Fruit fly (Drosophila melanogaster) whole organism, embryonic: ENCODE data around the gene CG13898.

Experiments used
- C15 ChIP-seq: fragments of 200-800 bp; sonication (Bioruptor generic); IDR thresholded peaks from 3 replicates; pipeline ENCODE4 v1.3.6; 2022; ENCODE audit warnings: missing biosample characterization, missing genetic modification characterization
- CG11504 ChIP-seq: fragments of 200-800 bp; sonication (Bioruptor generic); optimal IDR thresholded peaks from 3 replicates; lab custom pipeline; 2019; ENCODE audit warnings: missing biosample characterization, mild to moderate bottlenecking, missing genetic modification characterization, moderate library complexity
- CG11695 ChIP-seq: fragments of 200-800 bp; sonication (Bioruptor generic); IDR thresholded peaks from 3 replicates; pipeline ENCODE4 v1.3.6; 2022; ENCODE audit warnings: missing biosample characterization, missing genetic modification characterization
- CG11696 ChIP-seq: fragments of 200-800 bp; sonication (Bioruptor generic); IDR thresholded peaks from 2 replicates; pipeline ENCODE4 v1.3.6; 2022; ENCODE audit warnings: missing biosample characterization, missing genetic modification characterization
- CG12942 ChIP-seq: fragments of 200-800 bp; sonication (Bioruptor generic); optimal IDR thresholded peaks from 3 replicates; lab custom pipeline; 2016; ENCODE audit warnings: missing biosample characterization, missing genetic modification characterization
- CG13424 ChIP-seq: fragments of 200-800 bp; sonication (Bioruptor generic); optimal IDR thresholded peaks from 2 replicates; lab custom pipeline; 2019; ENCODE audit warnings: missing biosample characterization, mild to moderate bottlenecking, missing genetic modification characterization, moderate library complexity
- CG13894 ChIP-seq: fragments of 200-800 bp; sonication (Bioruptor generic); optimal IDR thresholded peaks from 3 replicates; lab custom pipeline; 2018; ENCODE audit warnings: missing biosample characterization, mild to moderate bottlenecking, missing genetic modification characterization, moderate library complexity
- CG15514 ChIP-seq: fragments of 200-800 bp; sonication (Bioruptor generic); optimal IDR thresholded peaks from 3 replicates; lab custom pipeline; 2017; ENCODE audit warnings: missing biosample characterization, missing genetic modification characterization, mild to moderate bottlenecking, moderate library complexity, missing genetic modification reagents
- CG18262 ChIP-seq: fragments of 200-800 bp; optimal IDR thresholded peaks from 3 replicates; lab custom pipeline; 2019; ENCODE audit warnings: missing biosample characterization, mild to moderate bottlenecking, missing genetic modification characterization, moderate library complexity
- CG1832 ChIP-seq: fragments of 200-800 bp; sonication (Bioruptor generic); optimal IDR thresholded peaks from 2 replicates; lab custom pipeline; 2017; ENCODE audit warnings: missing biosample characterization, mild to moderate bottlenecking, missing genetic modification characterization, inconsistent platforms
- CG18619 ChIP-seq: fragments of 200-800 bp; sonication (Bioruptor generic); optimal IDR thresholded peaks from 3 replicates; lab custom pipeline; 2017; ENCODE audit warnings: missing biosample characterization, mild to moderate bottlenecking, missing genetic modification characterization
- CG2678 ChIP-seq: fragments of 200-800 bp; sonication (Bioruptor generic); optimal IDR thresholded peaks from 3 replicates; lab custom pipeline; 2019; ENCODE audit warnings: missing biosample characterization, mild to moderate bottlenecking, missing genetic modification characterization, moderate library complexity
- CG32532 ChIP-seq: fragments of 200-800 bp; sonication (Bioruptor generic); IDR thresholded peaks from 2 replicates; pipeline ENCODE4 v1.3.6; 2022; ENCODE audit warnings: missing biosample characterization, missing genetic modification characterization
- CG33557 ChIP-seq: fragments of 200-800 bp; sonication (Bioruptor generic); optimal IDR thresholded peaks from 2 replicates; lab custom pipeline; 2019; ENCODE audit warnings: missing biosample characterization, mild to moderate bottlenecking, missing genetic modification characterization, moderate library complexity
- CG3407 ChIP-seq: fragments of 200-800 bp; sonication (Bioruptor generic); optimal IDR thresholded peaks from 2 replicates; lab custom pipeline; 2018; ENCODE audit warnings: missing biosample characterization, mild to moderate bottlenecking, missing genetic modification characterization
- CG6254 ChIP-seq: fragments of 200-800 bp; sonication (Bioruptor generic); optimal IDR thresholded peaks from 3 replicates; lab custom pipeline; 2017; ENCODE audit warnings: mild to moderate bottlenecking, missing biosample characterization, missing genetic modification reagents, missing genetic modification characterization
- CG7839 ChIP-seq: fragments of 200-800 bp; sonication (Bioruptor generic); optimal IDR thresholded peaks from 3 replicates; lab custom pipeline; 2018; ENCODE audit warnings: missing biosample characterization, mild to moderate bottlenecking, missing genetic modification characterization, moderate library complexity
- CG8089 ChIP-seq: fragments of 200-800 bp; sonication (Bioruptor generic); optimal IDR thresholded peaks from 3 replicates; lab custom pipeline; 2016; ENCODE audit warnings: missing biosample characterization, missing genetic modification characterization
- CG8290 ChIP-seq, 3 experiments: fragments of 200-800 bp; sonication (Bioruptor generic); optimal IDR thresholded peaks; 2 replicates each; lab custom pipeline; 2016 to 2019; ENCODE audit warnings: missing biosample characterization in 3 of 3, missing genetic modification characterization in 3 of 3, mild to moderate bottlenecking in 2 of 3, moderate library complexity in 1 of 3
- CG9215 ChIP-seq: fragments of 200-800 bp; sonication (Bioruptor generic); IDR thresholded peaks from 2 replicates; pipeline ENCODE4 v1.3.6; 2022; ENCODE audit warnings: missing biosample characterization, missing genetic modification characterization
- CG9817 ChIP-seq: fragments of 200-800 bp; sonication (Bioruptor generic); optimal IDR thresholded peaks from 2 replicates; lab custom pipeline; 2018; ENCODE audit warnings: missing biosample characterization, mild to moderate bottlenecking, missing genetic modification characterization, moderate library complexity
- CG9876 ChIP-seq: fragments of 200-800 bp; sonication (Bioruptor generic); optimal IDR thresholded peaks from 2 replicates; lab custom pipeline; 2016; ENCODE audit warnings: missing biosample characterization, missing genetic modification characterization
- CTCF ChIP-seq: fragments of 200-800 bp; sonication (Bioruptor generic); optimal IDR thresholded peaks from 2 replicates; lab custom pipeline; 2017; ENCODE audit warnings: missing biosample characterization, mild to moderate bottlenecking, missing genetic modification characterization, moderate library complexity
- D19A ChIP-seq: fragments of 200-800 bp; optimal IDR thresholded peaks from 3 replicates; lab custom pipeline; 2019; ENCODE audit warnings: missing biosample characterization, mild to moderate bottlenecking, missing genetic modification characterization, moderate library complexity
- Dp ChIP-seq: fragments of 200-800 bp; sonication (Bioruptor generic); optimal IDR thresholded peaks from 2 replicates; lab custom pipeline; 2018; ENCODE audit warnings: missing biosample characterization, mild to moderate bottlenecking, missing genetic modification characterization, moderate library complexity
- HmgD ChIP-seq: fragments of 200-800 bp; sonication (Bioruptor generic); optimal IDR thresholded peaks from 3 replicates; lab custom pipeline; 2016; ENCODE audit warnings: missing biosample characterization, missing genetic modification characterization
- Hr39 ChIP-seq: fragments of >200 bp; optimal IDR thresholded peaks from 2 replicates; lab custom pipeline; 2017
- Pdp1 ChIP-seq, 2 experiments: fragments of 200-800 bp; sonication (Bioruptor generic); optimal IDR thresholded peaks; 3 replicates each; lab custom pipeline; 2016; ENCODE audit warnings: missing biosample characterization in 2 of 2, missing genetic modification characterization in 2 of 2, mild to moderate bottlenecking in 1 of 2, moderate library complexity in 1 of 2
- Six4 ChIP-seq: fragments of 200-800 bp; sonication (Bioruptor generic); optimal IDR thresholded peaks from 2 replicates; lab custom pipeline; 2016; ENCODE audit warnings: missing biosample characterization, missing genetic modification characterization
- Xbp1 ChIP-seq: fragments of 200-800 bp; sonication (Bioruptor generic); optimal IDR thresholded peaks from 3 replicates; lab custom pipeline; 2016; ENCODE audit warnings: missing biosample characterization, mild to moderate bottlenecking, missing genetic modification characterization
- az2 ChIP-seq: fragments of 200-800 bp; sonication (Bioruptor generic); optimal IDR thresholded peaks from 3 replicates; lab custom pipeline; 2016; ENCODE audit warnings: missing biosample characterization, missing genetic modification characterization
- bbx ChIP-seq: fragments of 200-800 bp; sonication (Bioruptor generic); IDR thresholded peaks from 2 replicates; pipeline ENCODE4 v1.3.6; 2022; ENCODE audit warnings: missing biosample characterization, missing genetic modification characterization; ENCODE audit not compliant: partially characterized antibody
- cas ChIP-seq: fragments of 200-800 bp; sonication (Bioruptor generic); IDR thresholded peaks from 2 replicates; pipeline ENCODE4 v1.3.6; 2022; ENCODE audit warnings: missing biosample characterization, missing genetic modification characterization
- ci ChIP-seq: fragments of 200-800 bp; sonication (Bioruptor generic); IDR thresholded peaks from 3 replicates; pipeline ENCODE4 v1.3.6; 2022; ENCODE audit warnings: missing biosample characterization, missing genetic modification characterization
- croc ChIP-seq: fragments of 200-800 bp; sonication (Bioruptor generic); conservative IDR thresholded peaks from 3 replicates; pipeline ENCODE4 v1.3.6; 2022; ENCODE audit warnings: missing biosample characterization, missing genetic modification characterization
- fd96Cb ChIP-seq: fragments of 200-800 bp; sonication (Bioruptor generic); optimal IDR thresholded peaks from 2 replicates; lab custom pipeline; 2018; ENCODE audit warnings: missing biosample characterization, mild to moderate bottlenecking, missing genetic modification characterization, moderate library complexity
- gcm ChIP-seq: fragments of 200-800 bp; sonication (Bioruptor generic); optimal IDR thresholded peaks from 2 replicates; lab custom pipeline; 2019; ENCODE audit warnings: missing biosample characterization, mild to moderate bottlenecking, missing genetic modification characterization, moderate library complexity
- gt ChIP-seq: fragments of 200-800 bp; sonication (Bioruptor generic); IDR thresholded peaks from 2 replicates; pipeline ENCODE4 v1.3.6; 2022; ENCODE audit warnings: missing biosample characterization, missing genetic modification characterization
- hb ChIP-seq: fragments of 200-800 bp; sonication (Bioruptor generic); IDR thresholded peaks from 3 replicates; pipeline ENCODE4 v1.3.6; 2022; ENCODE audit warnings: missing biosample characterization, missing genetic modification characterization; ENCODE audit not compliant: partially characterized antibody
- klu ChIP-seq: fragments of 200-800 bp; sonication (Bioruptor generic); IDR thresholded peaks from 2 replicates; pipeline ENCODE4 v1.3.6; 2022; ENCODE audit warnings: missing biosample characterization, missing genetic modification characterization
- nerfin-1 ChIP-seq: fragments of 200-800 bp; sonication (Bioruptor generic); optimal IDR thresholded peaks from 3 replicates; lab custom pipeline; 2019; ENCODE audit warnings: missing biosample characterization, mild to moderate bottlenecking, missing genetic modification characterization, moderate library complexity
- oc ChIP-seq: fragments of 200-800 bp; sonication (Bioruptor generic); optimal IDR thresholded peaks from 2 replicates; lab custom pipeline; 2018; ENCODE audit warnings: missing biosample characterization, mild to moderate bottlenecking, missing genetic modification characterization, moderate library complexity
- pfk ChIP-seq: fragments of 200-800 bp; sonication (Bioruptor generic); optimal IDR thresholded peaks from 2 replicates; lab custom pipeline; 2018; ENCODE audit warnings: missing biosample characterization, mild to moderate bottlenecking, missing genetic modification characterization, moderate library complexity
- pho ChIP-seq: fragments of 200-800 bp; sonication (Bioruptor generic); optimal IDR thresholded peaks from 2 replicates; lab custom pipeline; 2016; ENCODE audit warnings: missing biosample characterization, missing genetic modification characterization
- phol ChIP-seq: fragments of 200-800 bp; sonication (Bioruptor generic); optimal IDR thresholded peaks from 3 replicates; lab custom pipeline; 2018; ENCODE audit warnings: missing biosample characterization, mild to moderate bottlenecking, missing genetic modification characterization, moderate library complexity
- sens ChIP-seq: fragments of 200-800 bp; sonication (Bioruptor generic); peaks from one replicate; lab custom pipeline; 2016; ENCODE audit warnings: missing biosample characterization, missing genetic modification characterization
- sr ChIP-seq: fragments of 200-800 bp; sonication (Bioruptor generic); IDR thresholded peaks from 3 replicates; pipeline ENCODE4 v1.3.6; 2022; ENCODE audit warnings: missing biosample characterization, missing genetic modification characterization
- stc ChIP-seq: fragments of 200-800 bp; sonication (Bioruptor generic); IDR thresholded peaks from 2 replicates; pipeline ENCODE4 v1.3.6; 2022; ENCODE audit warnings: missing biosample characterization, missing genetic modification characterization
- ttk ChIP-seq: fragments of 200-800 bp; sonication (Bioruptor generic); IDR thresholded peaks from 2 replicates; pipeline ENCODE4 v2.1.2; 2022; ENCODE audit warnings: missing biosample characterization, missing genetic modification characterization
- wek ChIP-seq: fragments of 200-800 bp; sonication (Bioruptor generic); optimal IDR thresholded peaks from 3 replicates; lab custom pipeline; 2018; ENCODE audit warnings: missing biosample characterization, mild to moderate bottlenecking, missing genetic modification characterization, moderate library complexity

CG13898 gene

dm6 chr3L:756372-756771 lies 47.5 kb downstream of the CG13898 start (continued):
- TF ChIP-seq CG9876 (GFP tag; lab: Kevin White, UChicago) = no peak
- peak; percentile 67 for TF ChIP-seq CG11696 (GFP tag; lab: Robert Waterston, UW)
- peak; percentile 24 for TF ChIP-seq CG18262 (tag; lab: Kevin White, UChicago)
- TF ChIP-seq klu (GFP tag; lab: Robert Waterston, UW) = no peak
- TF ChIP-seq CG8290 (GFP tag; optimal IDR thresholded peaks at IDR 0.05; lab: Kevin White, UChicago) = no peak
- peak in 1 of 2 experiments; percentile 9 for TF ChIP-seq CG8290 (tag; optimal IDR thresholded peaks at IDR 0.05; lab: Kevin White, UChicago)
- peak; percentile 2 for TF ChIP-seq CG2678
- TF ChIP-seq gt (GFP tag; lab: Robert Waterston, UW) = no peak
- TF ChIP-seq HmgD = no peak
- TF ChIP-seq Xbp1 (GFP tag; lab: Kevin White, UChicago) = peak; percentile 11
- TF ChIP-seq CG3407 (GFP tag; lab: Kevin White, UChicago) = no peak
- peak; percentile 21 for TF ChIP-seq phol (tag; lab: Kevin White, UChicago)
- no peak for TF ChIP-seq CG1832 (GFP tag; lab: Kevin White, UChicago)
- peak; percentile 35 for TF ChIP-seq CG7839 (tag; lab: Kevin White, UChicago)
- no peak for TF ChIP-seq CG12942 (GFP tag; lab: Kevin White, UChicago)
- TF ChIP-seq CG6254 (GFP tag; lab: Kevin White, UChicago) = no peak
- TF ChIP-seq fd96Cb = no peak
- TF ChIP-seq ttk (GFP tag; lab: Robert Waterston, UW) = peak; percentile 32; the same call in 1 of the 2 replicates
- no peak for TF ChIP-seq Hr39 (lab: Kevin White, UChicago)
- TF ChIP-seq gcm (GFP tag; lab: Kevin White, UChicago) = no peak
- TF ChIP-seq CG11504 (tag; lab: Kevin White, UChicago) = peak; percentile 34
- no peak for TF ChIP-seq CG13424 (tag; lab: Kevin White, UChicago)
- no peak for TF ChIP-seq CG32532
- TF ChIP-seq stc (GFP tag; lab: Robert Waterston, UW) = no peak
- no peak for TF ChIP-seq CG9215 (GFP tag; lab: Robert Waterston, UW)
- TF ChIP-seq sr (GFP tag; lab: Robert Waterston, UW) = no peak
- no peak for TF ChIP-seq CG9817
- TF ChIP-seq wek (GFP tag; lab: Kevin White, UChicago) = no peak

- TF ChIP-seq oc (tag; lab: Kevin White, UChicago) = peak; percentile 34
- no peak for TF ChIP-seq cas (GFP tag; lab: Robert Waterston, UW)
- no peak for TF ChIP-seq C15 (GFP tag; lab: Robert Waterston, UW)
- 0 out of 3 replicates have a peak, but pooled peaks have one; percentile 6 for TF ChIP-seq hb
- 0 out of 3 replicates have a peak, but pooled peaks have one; percentile 24 for TF ChIP-seq ci (GFP tag; lab: Robert Waterston, UW)
- peak in 1 of 2 experiments; percentile 6 for TF ChIP-seq Pdp1 (GFP tag; optimal IDR thresholded peaks at IDR 0.05; lab: Kevin White, UChicago)
- TF ChIP-seq sens (GFP tag; lab: Kevin White, UChicago) = peak; percentile 73
- TF ChIP-seq CG13894 (tag; lab: Kevin White, UChicago) = no peak
- 0 out of 3 replicates have a peak, but pooled peaks have one; percentile 5 for TF ChIP-seq croc (GFP tag; lab: Robert Waterston, UW)
- TF ChIP-seq Dp (GFP tag; lab: Kevin White, UChicago) = no peak
Observed at dm6 chr3L:755259-755658, 48.6 kb downstream of the CG13898 start, which contains the start of gene hng3. TSS of gene hng3 (minus strand) at chr3L:755489.

- TF ChIP-seq bbx (GFP tag; lab: Robert Waterston, UW) (no peak), CTCF (GFP tag; lab: Kevin White, UChicago) (no peak), CG11504 (tag; lab: Kevin White, UChicago) (peak; percentile 22), az2 (no peak), pfk (GFP tag; lab: Kevin White, UChicago) (no peak), CG8089 (GFP tag; lab: Kevin White, UChicago) (no peak), pho (GFP tag; lab: Kevin White, UChicago) (no peak), CG11695 (peak; percentile 56; the same call in 2 of the 3 replicates), CG33557 (no peak), HmgD (no peak), D19A (peak; percentile 21), nerfin-1 (tag; lab: Kevin White, UChicago) (no peak), CG18619 (GFP tag; lab: Kevin White, UChicago) (no peak), CG15514 (GFP tag; lab: Kevin White, UChicago) (no peak), Six4 (no peak)
Observed at dm6 chr3L:754612-755011, 49.2 kb downstream of the CG13898 start.
